Fruit fly (Drosophila melanogaster) S2 (cell line): ENCODE measurements around the gene CG17283.

Source experiments
- CG8478 ChIP-seq: fragments of >200 bp; optimal IDR thresholded peaks from 2 replicates; lab custom pipeline; 2018
- CTCF ChIP-seq, 2 experiments: fragments of >200 bp; optimal IDR thresholded peaks; 2 replicates each; lab custom pipeline; 2018

dm6 chr3R:17448758-17449157 lies 41.1 kb downstream of the CG17283 start, which contains the start of gene Eh:
- TF ChIP-seq CG8478 (lab: Kevin White, UChicago) (no peak), CTCF (optimal IDR thresholded peaks at IDR 0.05; lab: Kevin White, UChicago) (no peak)
